Fruit fly (Drosophila melanogaster) whole organism, embryonic: ENCODE data around the gene Mst89B.

Experiments used
- Aef1 ChIP-seq: fragments of 200-800 bp; sonication (Bioruptor generic); IDR thresholded peaks from 3 replicates; pipeline ENCODE4 v1.3.6; 2022; ENCODE audit warnings: missing biosample characterization, missing genetic modification characterization
- Bdp1 ChIP-seq: fragments of 200-800 bp; sonication (Bioruptor generic); optimal IDR thresholded peaks from 3 replicates; lab custom pipeline; 2016; ENCODE audit warnings: missing biosample characterization, missing genetic modification characterization
- CG10267 ChIP-seq: fragments of 200-800 bp; sonication (Bioruptor generic); optimal IDR thresholded peaks from 2 replicates; lab custom pipeline; 2018; ENCODE audit warnings: missing biosample characterization, mild to moderate bottlenecking, missing genetic modification characterization, moderate library complexity
- CG10959 ChIP-seq: fragments of 200-800 bp; sonication (Bioruptor generic); IDR thresholded peaks from 2 replicates; pipeline ENCODE4 v1.3.6; 2022; ENCODE audit warnings: missing biosample characterization, missing genetic modification characterization
- CG11398 ChIP-seq: fragments of 200-800 bp; sonication (Bioruptor generic); optimal IDR thresholded peaks from 2 replicates; lab custom pipeline; 2016; ENCODE audit warnings: missing biosample characterization, missing genetic modification characterization
- CG12391 ChIP-seq: fragments of 200-800 bp; sonication (Bioruptor generic); optimal IDR thresholded peaks from 3 replicates; lab custom pipeline; 2018; ENCODE audit warnings: missing biosample characterization, mild to moderate bottlenecking, missing genetic modification characterization, moderate library complexity
- CG14050 ChIP-seq: fragments of 200-800 bp; sonication (Bioruptor generic); IDR thresholded peaks from 3 replicates; pipeline ENCODE4 v1.3.6; 2022; ENCODE audit warnings: missing biosample characterization, missing genetic modification characterization
- CG15514 ChIP-seq: fragments of 200-800 bp; sonication (Bioruptor generic); optimal IDR thresholded peaks from 3 replicates; lab custom pipeline; 2017; ENCODE audit warnings: missing biosample characterization, missing genetic modification characterization, mild to moderate bottlenecking, moderate library complexity, missing genetic modification reagents
- CG1603 ChIP-seq: fragments of 200-800 bp; sonication (Bioruptor generic); optimal IDR thresholded peaks from 2 replicates; lab custom pipeline; 2019; ENCODE audit warnings: missing biosample characterization, mild to moderate bottlenecking, missing genetic modification characterization, moderate library complexity
- CG17328 ChIP-seq: fragments of 200-800 bp; sonication (Bioruptor generic); IDR thresholded peaks from 2 replicates; pipeline ENCODE4 v1.3.6; 2022; ENCODE audit warnings: missing biosample characterization, missing genetic modification characterization
- CG17361 ChIP-seq: fragments of 200-800 bp; sonication (Bioruptor generic); IDR thresholded peaks from 3 replicates; pipeline ENCODE4 v1.3.6; 2022; ENCODE audit warnings: missing biosample characterization, missing genetic modification characterization
- CG18011 ChIP-seq: fragments of 200-800 bp; sonication (Bioruptor generic); optimal IDR thresholded peaks from 2 replicates; lab custom pipeline; 2017; ENCODE audit warnings: missing biosample characterization, missing genetic modification characterization, mild to moderate bottlenecking, moderate library complexity, missing genotype
- CG33213 ChIP-seq: fragments of 200-800 bp; sonication (Bioruptor generic); optimal IDR thresholded peaks from 3 replicates; lab custom pipeline; 2016; ENCODE audit warnings: missing biosample characterization, missing genetic modification characterization
- CG6765 ChIP-seq: fragments of 200-800 bp; sonication (Bioruptor generic); optimal IDR thresholded peaks from 3 replicates; lab custom pipeline; 2017; ENCODE audit warnings: missing biosample characterization, mild to moderate bottlenecking, missing genetic modification characterization
- CG7271 ChIP-seq: fragments of 200-800 bp; sonication (Bioruptor generic); optimal IDR thresholded peaks from 2 replicates; lab custom pipeline; 2018; ENCODE audit warnings: missing biosample characterization, mild to moderate bottlenecking, missing genetic modification characterization, moderate library complexity
- CG7372 ChIP-seq: fragments of 200-800 bp; sonication (Bioruptor generic); IDR thresholded peaks from 2 replicates; pipeline ENCODE4 v1.3.6; 2022; ENCODE audit warnings: missing biosample characterization, missing genetic modification characterization
- CG8089 ChIP-seq: fragments of 200-800 bp; sonication (Bioruptor generic); optimal IDR thresholded peaks from 3 replicates; lab custom pipeline; 2016; ENCODE audit warnings: missing biosample characterization, missing genetic modification characterization
- CG8765 ChIP-seq: fragments of 200-800 bp; sonication (Bioruptor generic); IDR thresholded peaks from 2 replicates; pipeline ENCODE4 v1.3.6; 2022; ENCODE audit warnings: missing biosample characterization, missing genetic modification characterization
- D19B ChIP-seq: fragments of 200-800 bp; sonication (Bioruptor generic); optimal IDR thresholded peaks from 2 replicates; lab custom pipeline; 2017; ENCODE audit warnings: missing biosample characterization, mild to moderate bottlenecking, missing genetic modification characterization
- Dek ChIP-seq: fragments of 200-800 bp; sonication (Bioruptor generic); optimal IDR thresholded peaks from 3 replicates; lab custom pipeline; 2019; ENCODE audit warnings: missing biosample characterization, mild to moderate bottlenecking, missing genetic modification characterization, moderate library complexity
- Drgx ChIP-seq: fragments of 200-800 bp; sonication (Bioruptor generic); IDR thresholded peaks from 2 replicates; pipeline ENCODE4 v1.3.6; 2022; ENCODE audit warnings: missing biosample characterization, missing genetic modification characterization
- Eip74EF ChIP-seq, 2 experiments: fragments of 200-800 bp in 1 of 2; fragments of >200 bp in 1 of 2; sonication (Bioruptor generic) in 1 of 2; optimal IDR thresholded peaks; 2 replicates each; lab custom pipeline; 2017 to 2019; ENCODE audit warnings: missing biosample characterization in 2 of 2, missing genetic modification characterization in 2 of 2, mild to moderate bottlenecking in 1 of 2, moderate library complexity in 1 of 2
- Fer3 ChIP-seq: fragments of 200-800 bp; sonication (Bioruptor generic); optimal IDR thresholded peaks from 2 replicates; lab custom pipeline; 2018; ENCODE audit warnings: missing biosample characterization, mild to moderate bottlenecking, missing genetic modification characterization, moderate library complexity
- HmgZ ChIP-seq: fragments of 200-800 bp; sonication (Bioruptor generic); optimal IDR thresholded peaks from 2 replicates; lab custom pipeline; 2018; ENCODE audit warnings: missing biosample characterization, mild to moderate bottlenecking, missing genetic modification characterization
- Hmx ChIP-seq: fragments of 200-800 bp; sonication (Bioruptor generic); optimal IDR thresholded peaks from 2 replicates; lab custom pipeline; 2016; ENCODE audit warnings: missing biosample characterization, missing genetic modification characterization
- MESR4 ChIP-seq: fragments of 200-800 bp; sonication (Bioruptor generic); optimal IDR thresholded peaks from 2 replicates; lab custom pipeline; 2018; ENCODE audit warnings: missing biosample characterization, mild to moderate bottlenecking, missing genetic modification characterization, moderate library complexity
- Meics ChIP-seq: fragments of 200-800 bp; sonication (Bioruptor generic); optimal IDR thresholded peaks from 2 replicates; lab custom pipeline; 2017; ENCODE audit warnings: missing biosample characterization, mild to moderate bottlenecking, missing genetic modification characterization
- NFAT ChIP-seq: fragments of 200-800 bp; sonication (Bioruptor generic); IDR thresholded peaks from 2 replicates; pipeline ENCODE4 v1.3.6; 2022; ENCODE audit warnings: missing biosample characterization, missing genetic modification characterization
- Nf-YC ChIP-seq: fragments of 200-800 bp; optimal IDR thresholded peaks from 3 replicates; lab custom pipeline; 2019; ENCODE audit warnings: missing biosample characterization, mild to moderate bottlenecking, missing genetic modification characterization, moderate library complexity
- Rx ChIP-seq: fragments of 200-800 bp; sonication (Bioruptor generic); IDR thresholded peaks from 2 replicates; pipeline ENCODE4 v1.3.6; 2022; ENCODE audit warnings: missing biosample characterization, missing genetic modification characterization
- Sin3A ChIP-seq: fragments of >200 bp; optimal IDR thresholded peaks from 2 replicates; lab custom pipeline; 2018
- ab ChIP-seq: fragments of 200-800 bp; sonication (Bioruptor generic); optimal IDR thresholded peaks from 2 replicates; lab custom pipeline; 2016; ENCODE audit warnings: missing biosample characterization, missing genetic modification characterization
- abd-A ChIP-seq: fragments of 200-800 bp; sonication (Bioruptor generic); optimal IDR thresholded peaks from 3 replicates; lab custom pipeline; 2019; ENCODE audit warnings: missing biosample characterization, mild to moderate bottlenecking, missing genetic modification characterization, moderate library complexity
- bbx ChIP-seq: fragments of 200-800 bp; sonication (Bioruptor generic); IDR thresholded peaks from 2 replicates; pipeline ENCODE4 v1.3.6; 2022; ENCODE audit warnings: missing biosample characterization, missing genetic modification characterization; ENCODE audit not compliant: partially characterized antibody
- btn ChIP-seq: fragments of 200-800 bp; sonication (Bioruptor generic); optimal IDR thresholded peaks from 2 replicates; lab custom pipeline; 2016; ENCODE audit warnings: missing biosample characterization, missing genetic modification characterization
- cad ChIP-seq: fragments of >200 bp; optimal IDR thresholded peaks from 2 replicates; lab custom pipeline; 2017; ENCODE audit warnings: missing biosample characterization, missing genetic modification characterization
- croc ChIP-seq: fragments of 200-800 bp; sonication (Bioruptor generic); conservative IDR thresholded peaks from 3 replicates; pipeline ENCODE4 v1.3.6; 2022; ENCODE audit warnings: missing biosample characterization, missing genetic modification characterization
- crp ChIP-seq, 2 experiments: fragments of 200-800 bp; sonication (Bioruptor generic); optimal IDR thresholded peaks; 2 replicates in 1 of 2; 3 replicates in 1 of 2; lab custom pipeline; 2017; ENCODE audit warnings: missing biosample characterization in 2 of 2, missing genetic modification characterization in 2 of 2, mild to moderate bottlenecking in 1 of 2, moderate library complexity in 1 of 2
- dmrt99B ChIP-seq: fragments of 200-800 bp; sonication (Bioruptor generic); optimal IDR thresholded peaks from 2 replicates; lab custom pipeline; 2018; ENCODE audit warnings: missing biosample characterization, mild to moderate bottlenecking, missing genetic modification characterization, moderate library complexity
- gsb-n ChIP-seq: fragments of 200-800 bp; sonication (Bioruptor generic); optimal IDR thresholded peaks from 3 replicates; lab custom pipeline; 2018; ENCODE audit warnings: missing biosample characterization, mild to moderate bottlenecking, missing genetic modification characterization
- insv ChIP-seq, 2 experiments: fragments of 200-800 bp; sonication (Bioruptor generic); optimal IDR thresholded peaks; 3 replicates each; lab custom pipeline; 2016 to 2018; ENCODE audit warnings: missing biosample characterization in 2 of 2, missing genetic modification characterization in 2 of 2
- jigr1 ChIP-seq: fragments of 200-800 bp; sonication (Bioruptor generic); IDR thresholded peaks from 3 replicates; pipeline ENCODE4 v1.3.6; 2022; ENCODE audit warnings: missing biosample characterization, missing genetic modification characterization
- kay ChIP-seq: fragments of 200-800 bp; sonication (Bioruptor generic); optimal IDR thresholded peaks from 2 replicates; lab custom pipeline; 2016; ENCODE audit warnings: missing biosample characterization, missing genetic modification characterization
- lola ChIP-seq, 3 experiments: fragments of >200 bp in 2 of 3; fragments of 200-800 bp in 1 of 3; sonication (Bioruptor generic) in 1 of 3; optimal IDR thresholded peaks; 2 replicates each; lab custom pipeline; 2017 to 2019; ENCODE audit warnings: missing biosample characterization in 3 of 3, missing genetic modification characterization in 3 of 3, mild to moderate bottlenecking in 1 of 3, moderate library complexity in 1 of 3
- nerfin-1 ChIP-seq: fragments of 200-800 bp; sonication (Bioruptor generic); optimal IDR thresholded peaks from 3 replicates; lab custom pipeline; 2019; ENCODE audit warnings: missing biosample characterization, mild to moderate bottlenecking, missing genetic modification characterization, moderate library complexity
- nerfin-2 ChIP-seq: fragments of 200-800 bp; sonication (Bioruptor generic); IDR thresholded peaks from 2 replicates; pipeline ENCODE4 v1.3.6; 2022; ENCODE audit warnings: missing biosample characterization, missing genetic modification characterization; ENCODE audit not compliant: partially characterized antibody
- psq ChIP-seq: fragments of 200-800 bp; sonication (Bioruptor generic); optimal IDR thresholded peaks from 2 replicates; lab custom pipeline; 2017; ENCODE audit warnings: missing biosample characterization, missing genetic modification characterization
- vnd ChIP-seq: fragments of 200-800 bp; sonication (Bioruptor generic); IDR thresholded peaks from 3 replicates; pipeline ENCODE4 v1.3.6; 2022; ENCODE audit warnings: missing biosample characterization, missing genetic modification characterization; ENCODE audit not compliant: partially characterized antibody
- z ChIP-seq: fragments of 200-800 bp; sonication (Bioruptor generic); IDR thresholded peaks from 3 replicates; pipeline ENCODE4 v1.3.6; 2022; ENCODE audit warnings: missing biosample characterization, missing genetic modification characterization

The Mst89B gene

DNA sequence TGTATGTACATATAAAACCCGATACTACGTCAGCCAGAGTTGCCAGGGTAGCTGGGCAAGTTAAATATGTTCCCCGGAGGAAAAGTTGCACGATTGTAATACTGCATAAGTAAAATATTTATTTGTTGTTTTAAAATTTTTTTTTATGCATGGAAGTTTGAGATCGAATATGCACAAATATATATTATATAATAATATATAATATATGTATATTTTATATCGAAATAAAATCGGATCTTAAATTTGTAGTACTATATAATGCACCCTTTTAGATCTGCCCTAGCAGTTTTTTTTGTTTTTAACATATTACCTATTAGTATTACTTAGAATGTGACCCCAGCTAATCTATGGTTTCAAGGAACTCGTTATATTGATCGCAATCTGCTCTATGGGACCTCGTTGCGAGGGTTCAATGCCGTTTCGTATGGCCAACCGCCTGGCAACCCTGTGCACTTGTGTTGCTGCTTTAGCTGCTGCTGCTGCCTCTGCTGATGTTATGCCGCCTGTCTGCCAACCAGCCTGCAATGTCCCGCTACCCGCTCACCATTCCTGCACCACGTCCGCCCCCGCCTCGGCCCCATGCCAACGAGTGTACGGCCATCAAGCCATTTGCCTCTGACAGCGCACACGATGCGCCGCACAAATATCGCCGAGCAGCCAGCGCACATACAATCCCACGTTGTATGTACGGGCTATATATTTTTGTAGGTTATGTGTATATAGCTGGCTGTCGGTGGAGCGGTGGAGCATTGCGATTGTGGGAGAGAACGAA is 30.7 kb upstream of the Mst89B start (continued):
- peak; percentile 90 for TF ChIP-seq CG10267
- peak; percentile 96 for TF ChIP-seq CG12391
- peak; percentile 87 for TF ChIP-seq D19B
- TF ChIP-seq Meics = peak; percentile 97
- no peak for TF ChIP-seq nerfin-2
- TF ChIP-seq CG6765 (GFP tag; lab: Kevin White, UChicago) = peak; percentile 94
- peak; percentile 61 for TF ChIP-seq CG18011
- TF ChIP-seq Nf-YC (tag; lab: Kevin White, UChicago) = peak; percentile 80
- peak; percentile 61 for TF ChIP-seq CG7271
- no peak for TF ChIP-seq bbx (GFP tag; lab: Robert Waterston, UW)
- no peak for TF ChIP-seq CG7372
- no peak for TF ChIP-seq Drgx (GFP tag; lab: Robert Waterston, UW)
- TF ChIP-seq CG8089 (GFP tag; lab: Kevin White, UChicago) = peak; percentile 38
- no peak for TF ChIP-seq abd-A (tag; lab: Kevin White, UChicago)
- TF ChIP-seq Eip74EF (GFP tag; optimal IDR thresholded peaks at IDR 0.05; lab: Kevin White, UChicago) = peak in 1 of 2 experiments; percentile 89
- TF ChIP-seq psq (GFP tag; lab: Kevin White, UChicago) = no peak
- TF ChIP-seq CG15514 = peak; percentile 47
- TF ChIP-seq lola (GFP tag; optimal IDR thresholded peaks at IDR 0.05; lab: Kevin White, UChicago) = peak in 1 of 3 experiments; percentile 98
- no peak for TF ChIP-seq Sin3A (lab: Kevin White, UChicago)
- TF ChIP-seq jigr1 (GFP tag; lab: Robert Waterston, UW) = no peak
- no peak for TF ChIP-seq kay
- peak in 1 of 2 experiments; percentile 44 for TF ChIP-seq crp (GFP tag; optimal IDR thresholded peaks at IDR 0.05; lab: Kevin White, UChicago)
- TF ChIP-seq insv (GFP tag; optimal IDR thresholded peaks at IDR 0.05; lab: Kevin White, UChicago) = peak in 1 of 2 experiments; percentile 80
- peak; percentile 69 for TF ChIP-seq CG1603
- peak; percentile 40 for TF ChIP-seq ab (GFP tag; lab: Kevin White, UChicago)
- TF ChIP-seq Dek (tag; lab: Kevin White, UChicago) = peak; percentile 85
- TF ChIP-seq z (GFP tag; lab: Robert Waterston, UW) = no peak
- no peak for TF ChIP-seq HmgZ (tag; lab: Kevin White, UChicago)
- peak; percentile 30 for TF ChIP-seq CG11398 (GFP tag; lab: Kevin White, UChicago)
- TF ChIP-seq nerfin-1 = peak; percentile 86
- no peak for TF ChIP-seq CG14050 (GFP tag; lab: Robert Waterston, UW)
- TF ChIP-seq MESR4 = no peak
- no peak for TF ChIP-seq Hmx (GFP tag; lab: Kevin White, UChicago)
- peak; percentile 84 for TF ChIP-seq gsb-n
- no peak for TF ChIP-seq CG33213
- no peak for TF ChIP-seq CG17361 (GFP tag; lab: Robert Waterston, UW)
- TF ChIP-seq Bdp1 (GFP tag; lab: Kevin White, UChicago) = peak; percentile 69
- no peak for TF ChIP-seq CG17328
- no peak for TF ChIP-seq Aef1
- TF ChIP-seq CG10959 (GFP tag; lab: Robert Waterston, UW) = no peak
- peak; percentile 93 for TF ChIP-seq dmrt99B
- TF ChIP-seq vnd (GFP tag; lab: Robert Waterston, UW) = no peak
- no peak for TF ChIP-seq cad (GFP tag; lab: Kevin White, UChicago)
- peak; percentile 77 for TF ChIP-seq Fer3 (tag; lab: Kevin White, UChicago)
- no peak for TF ChIP-seq btn (GFP tag; lab: Kevin White, UChicago)
- peak; percentile 81; the same call in 2 of the 3 replicates for TF ChIP-seq croc (GFP tag; lab: Robert Waterston, UW)
- no peak for TF ChIP-seq CG8765
- TF ChIP-seq NFAT (GFP tag; lab: Robert Waterston, UW) = no peak
- no peak for TF ChIP-seq Rx (GFP tag; lab: Robert Waterston, UW)
